Worm (Caenorhabditis elegans): ENCODE results near the gene clec-42.

DNA sequence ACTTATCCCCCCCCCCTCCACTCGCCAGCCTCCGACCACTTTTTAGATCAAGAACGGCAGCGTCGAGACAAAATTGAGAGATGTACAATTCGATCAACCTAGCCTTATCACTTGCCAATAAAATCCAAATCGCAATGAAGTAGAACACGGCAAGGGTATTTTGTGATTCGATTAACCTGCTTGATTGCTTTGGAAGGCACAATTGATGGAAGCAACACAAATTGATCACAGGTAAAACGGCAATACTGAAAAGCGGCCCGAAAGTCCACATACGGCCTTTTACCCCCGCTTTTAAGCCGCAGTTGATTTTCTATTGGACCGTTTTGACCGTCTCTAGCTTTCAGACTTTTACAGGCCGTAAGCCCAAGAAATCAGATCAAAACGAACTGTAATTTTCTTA is 2.9 kb upstream of the clec-42 start, which contains the start of gene clec-245:
- no peak for TF ChIP-seq cog-1 (tag; optimal IDR thresholded peaks at IDR 0.05)
- TF ChIP-seq flt-1 (GFP tag; IDR thresholded peaks at IDR 0.05): no peak
- TF ChIP-seq klf-2 (GFP tag; conservative IDR thresholded peaks at IDR 0.05): no peak
- no peak for TF ChIP-seq ztf-29 (GFP tag; IDR thresholded peaks at IDR 0.05)
- TF ChIP-seq T22C8.4 (GFP tag; IDR thresholded peaks at IDR 0.05): no peak
- TF ChIP-seq med-1 (GFP tag; optimal IDR thresholded peaks at IDR 0.05; ENCODE audit: insufficient read depth): no peak
- no peak for TF ChIP-seq ref-1 (GFP tag; conservative IDR thresholded peaks at IDR 0.05)
